Worm (Caenorhabditis elegans): ENCODE measurements around the gene R02D5.9.

R02D5.9 gene

ce11 chrV:14505745-14506214, 5.1 kb downstream of the R02D5.9 start:
- no peak for TF ChIP-seq F44E2.7 (GFP tag; IDR thresholded peaks at IDR 0.05)
- no peak for TF ChIP-seq zip-2 (tag; optimal IDR thresholded peaks at IDR 0.05)
- TF ChIP-seq lin-13 (GFP tag; optimal IDR thresholded peaks at IDR 0.05): no peak
- TF ChIP-seq skn-1 (tag; optimal IDR thresholded peaks at IDR 0.05): no peak
- no peak for TF ChIP-seq Y105C5A.15 (GFP tag; IDR thresholded peaks at IDR 0.05)
- peak; percentile 28; the same call in 1 of the 2 replicates for TF ChIP-seq lin-1 (GFP tag; IDR thresholded peaks at IDR 0.05)
- no peak for TF ChIP-seq snpc-1.2 (GFP tag; IDR thresholded peaks at IDR 0.05)
- no peak for TF ChIP-seq fkh-10 (GFP tag; optimal IDR thresholded peaks at IDR 0.05)
- TF ChIP-seq gei-8 (GFP tag; optimal IDR thresholded peaks at IDR 0.05): no peak
- peak; percentile 84 for TF ChIP-seq nhr-28 (tag; optimal IDR thresholded peaks at IDR 0.05)
- no peak for TF ChIP-seq spr-3 (GFP tag; optimal IDR thresholded peaks at IDR 0.05)
- TF ChIP-seq hmg-1.1 (GFP tag; IDR thresholded peaks at IDR 0.05): no peak
- TF ChIP-seq egl-27 (tag; optimal IDR thresholded peaks at IDR 0.05): no peak
- peak; percentile 17 for TF ChIP-seq nhr-102 (tag; optimal IDR thresholded peaks at IDR 0.05)
- no peak for TF ChIP-seq mxl-2 (GFP tag; conservative IDR thresholded peaks at IDR 0.05)
- TF ChIP-seq unc-130 (GFP tag; optimal IDR thresholded peaks at IDR 0.05): no peak
- no peak for TF ChIP-seq lin-38 (GFP tag; IDR thresholded peaks at IDR 0.05)
- no peak for TF ChIP-seq nhr-111 (GFP tag; optimal IDR thresholded peaks at IDR 0.05)
- TF ChIP-seq nhr-76 (tag; optimal IDR thresholded peaks at IDR 0.05): no peak
- no peak for TF ChIP-seq unc-39 (tag; optimal IDR thresholded peaks at IDR 0.05)
- peak; percentile 34 for TF ChIP-seq mes-2 (tag; optimal IDR thresholded peaks at IDR 0.05; ENCODE audit: poor library complexity, severe bottlenecking)
- TF ChIP-seq ceh-82 (tag; optimal IDR thresholded peaks at IDR 0.05): no peak
- no peak for TF ChIP-seq nhr-6 (tag; optimal IDR thresholded peaks at IDR 0.05)
- TF ChIP-seq daf-12 (tag; optimal IDR thresholded peaks at IDR 0.05): no peak
- TF ChIP-seq zfp-3 (GFP tag; conservative IDR thresholded peaks at IDR 0.05): no peak
- peak; percentile 77 for TF ChIP-seq pqm-1 (tag; optimal IDR thresholded peaks at IDR 0.05)
- TF ChIP-seq lir-3 (tag; optimal IDR thresholded peaks at IDR 0.05): no peak
- TF ChIP-seq egl-43 (GFP tag; IDR thresholded peaks at IDR 0.05): peak; percentile 37; the same call in 1 of the 2 replicates
- peak; percentile 4 for TF ChIP-seq nhr-25 (tag; optimal IDR thresholded peaks at IDR 0.05; ENCODE audit: borderline replicate concordance, insufficient read depth)
- TF ChIP-seq arid-1 (GFP tag; conservative IDR thresholded peaks at IDR 0.05): no peak
- TF ChIP-seq mdt-29 (GFP tag; IDR thresholded peaks at IDR 0.05): no peak
- no peak for TF ChIP-seq ztf-7 (tag; optimal IDR thresholded peaks at IDR 0.05)
- TF ChIP-seq D1046.2 (GFP tag; IDR thresholded peaks at IDR 0.05): no peak
- no peak for TF ChIP-seq attf-4 (tag; optimal IDR thresholded peaks at IDR 0.05)
- TF ChIP-seq nhr-10 (tag; optimal IDR thresholded peaks at IDR 0.05): no peak
- peak; percentile 76 for TF ChIP-seq hlh-30 (tag; optimal IDR thresholded peaks at IDR 0.05; ENCODE audit: insufficient read depth)
- TF ChIP-seq ceh-44 (GFP tag; IDR thresholded peaks at IDR 0.05): no peak
- TF ChIP-seq madf-5 (GFP tag; IDR thresholded peaks at IDR 0.05): no peak
- no peak for TF ChIP-seq nhr-42 (GFP tag; IDR thresholded peaks at IDR 0.05)
- TF ChIP-seq zag-1 (tag; optimal IDR thresholded peaks at IDR 0.05): no peak
- TF ChIP-seq F10B5.3 (tag; optimal IDR thresholded peaks at IDR 0.05): no peak
- no peak for TF ChIP-seq nhr-237 (tag; optimal IDR thresholded peaks at IDR 0.05)
- TF ChIP-seq mdl-1 (tag; optimal IDR thresholded peaks at IDR 0.05): peak; percentile 52 to 56
- no peak for TF ChIP-seq php-3 (GFP tag; IDR thresholded peaks at IDR 0.05)
- no peak for TF ChIP-seq daf-19 (GFP tag; conservative IDR thresholded peaks at IDR 0.05)
- no peak for TF ChIP-seq zip-11 (GFP tag; IDR thresholded peaks at IDR 0.05)
- no peak for TF ChIP-seq ztf-11 (tag; optimal IDR thresholded peaks at IDR 0.05)
- TF ChIP-seq T26A8.4 (GFP tag; IDR thresholded peaks at IDR 0.05): no peak
- TF ChIP-seq ceh-20 (GFP tag; IDR thresholded peaks at IDR 0.05): no peak
- peak; percentile 20; the same call in 1 of the 2 replicates for TF ChIP-seq set-16 (GFP tag; IDR thresholded peaks at IDR 0.05)
- TF ChIP-seq ctbp-1 (GFP tag; IDR thresholded peaks at IDR 0.05): no peak
- TF ChIP-seq ces-1 (GFP tag; optimal IDR thresholded peaks at IDR 0.05): no peak
- TF ChIP-seq snpc-4 (tag; optimal IDR thresholded peaks at IDR 0.05): no peak

All from whole organism, L4 larva.